Fruit fly (Drosophila melanogaster): ENCODE data around the gene Hsc70-4.

The Hsc70-4 gene

DNA sequence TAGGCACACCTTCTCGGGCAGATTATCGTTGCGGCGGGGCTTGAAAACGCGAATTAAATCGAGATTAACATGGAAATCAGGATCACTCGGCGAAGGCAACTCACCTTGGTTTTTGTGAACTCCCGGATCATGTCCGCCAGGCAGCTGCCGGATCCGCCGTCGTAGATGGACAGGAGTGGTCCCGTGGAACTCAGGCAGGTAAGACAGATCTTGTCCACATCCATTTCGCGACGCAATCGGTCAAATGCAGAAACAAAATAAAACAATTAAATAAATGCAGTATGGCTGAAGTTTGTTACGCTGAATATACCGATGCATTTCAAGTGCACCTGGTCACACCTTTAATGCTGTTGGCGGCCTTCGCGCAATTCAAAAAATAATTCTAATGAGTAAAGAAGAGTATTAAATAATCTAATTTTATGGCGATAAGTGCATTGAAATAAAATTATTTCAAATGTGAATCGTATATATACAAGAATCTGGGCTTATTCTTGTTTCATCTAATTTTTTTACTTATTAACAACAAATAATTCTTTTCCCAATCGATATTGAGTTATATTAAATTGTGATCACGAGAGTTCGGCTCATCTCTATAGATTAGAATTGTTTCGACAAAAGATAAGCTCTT lies 29.0 kb upstream of the Hsc70-4 start, which contains the start of the genes CG6654 and CG4210 (continued):
- TF ChIP-seq Lim3 (GFP tag; IDR thresholded peaks at IDR 0.05) (no peak), wdn (GFP tag; IDR thresholded peaks at IDR 0.05) (no peak), HmgD (GFP tag; optimal IDR thresholded peaks at IDR 0.05) (no peak), CG16815 (GFP tag; optimal IDR thresholded peaks at IDR 0.05) (no peak), Ets97D (GFP tag; optimal IDR thresholded peaks at IDR 0.05) (peak; percentile 44), CG11696 (GFP tag; IDR thresholded peaks at IDR 0.05) (no peak), GATAe (GFP tag; conservative IDR thresholded peaks at IDR 0.05) (no peak), Hsf (GFP tag; optimal IDR thresholded peaks at IDR 0.05) (peak; percentile 0), CG9876 (GFP tag; optimal IDR thresholded peaks at IDR 0.05) (no peak), CG14014 (GFP tag; IDR thresholded peaks at IDR 0.05) (no peak), CG4617 (GFP tag; optimal IDR thresholded peaks at IDR 0.05; ENCODE audit: borderline replicate concordance) (peak; percentile 78), gce (GFP tag; IDR thresholded peaks at IDR 0.05) (no peak), CG18262 (tag; optimal IDR thresholded peaks at IDR 0.05) (peak; percentile 22), CG13123 (GFP tag; optimal IDR thresholded peaks at IDR 0.05) (no peak), br (optimal IDR thresholded peaks at IDR 0.05) (no peak), dpn (GFP tag; optimal IDR thresholded peaks at IDR 0.05) (peak in 1 of 2 experiments; percentile 9), Mrtf (GFP tag; IDR thresholded peaks at IDR 0.05) (no peak), ham (GFP tag; IDR thresholded peaks at IDR 0.05) (no peak), chm (GFP tag; IDR thresholded peaks at IDR 0.05) (0 out of 2 replicates have a peak, but pooled peaks have one; percentile 9), cg (GFP tag; optimal IDR thresholded peaks at IDR 0.05) (no peak), lbe (GFP tag; optimal IDR thresholded peaks at IDR 0.05) (no peak), kni (GFP tag; optimal IDR thresholded peaks at IDR 0.05) (no peak), D19A (tag; optimal IDR thresholded peaks at IDR 0.05) (no peak), CG10979 (tag; optimal IDR thresholded peaks at IDR 0.05) (peak; percentile 1), aop (GFP tag; IDR thresholded peaks at IDR 0.05) (no peak), CG11560 (tag; IDR thresholded peaks at IDR 0.05) (no peak), Ravus (GFP tag; IDR thresholded peaks at IDR 0.05) (no peak), nerfin-2 (GFP tag; IDR thresholded peaks at IDR 0.05; ENCODE audit: partially characterized antibody) (no peak), Hr39 (optimal IDR thresholded peaks at IDR 0.05) (no peak), seq (GFP tag; IDR thresholded peaks at IDR 0.05) (no peak), jing (GFP tag; optimal IDR thresholded peaks at IDR 0.05) (no peak), caup (GFP tag; optimal IDR thresholded peaks at IDR 0.05; ENCODE audit: severe bottlenecking) (no peak), Hr78 (GFP tag; optimal IDR thresholded peaks at IDR 0.05) (no peak), dmrt99B (tag; optimal IDR thresholded peaks at IDR 0.05) (no peak), pb (GFP tag; optimal IDR thresholded peaks at IDR 0.05) (no peak), tio (GFP tag; optimal IDR thresholded peaks at IDR 0.05) (no peak), hkb (optimal IDR thresholded peaks at IDR 0.05) (no peak), hkb (GFP tag; IDR thresholded peaks at IDR 0.05) (no peak), CG9215 (GFP tag; IDR thresholded peaks at IDR 0.05) (no peak), Trl (optimal IDR thresholded peaks at IDR 0.05) (no peak), Trl (GFP tag; optimal IDR thresholded peaks at IDR 0.05) (no peak), Ptx1 (GFP tag; IDR thresholded peaks at IDR 0.05) (no peak), dati (GFP tag; IDR thresholded peaks at IDR 0.05) (no peak), CG8281 (tag; optimal IDR thresholded peaks at IDR 0.05) (no peak), Kr (GFP tag; optimal IDR thresholded peaks at IDR 0.05) (no peak), zfh1 (GFP tag; IDR thresholded peaks at IDR 0.05) (no peak), Dref (GFP tag; IDR thresholded peaks at IDR 0.05) (no peak), CG1602 (GFP tag; optimal IDR thresholded peaks at IDR 0.05) (no peak), CG1529 (GFP tag; optimal IDR thresholded peaks at IDR 0.05) (no peak), CG10321 (GFP tag; IDR thresholded peaks at IDR 0.05) (no peak), usp (GFP tag; optimal IDR thresholded peaks at IDR 0.05) (no peak), CG6854 (GFP tag; optimal IDR thresholded peaks at IDR 0.05) (no peak), CG12071 (GFP tag; optimal IDR thresholded peaks at IDR 0.05) (no peak)
